Worm (Caenorhabditis elegans) whole organism, L1 larva: ENCODE results near the gene C03C10.7.

ENCODE experiments used
- C16A3.4 ChIP-seq: fragments of 150-350 bp; optimal IDR thresholded peaks from 2 replicates; lab custom pipeline; 2014; ENCODE audit warnings: missing biosample characterization, missing genetic modification characterization
- F16B12.6 ChIP-seq: fragments of 150-350 bp; optimal IDR thresholded peaks from 2 replicates; lab custom pipeline; 2014; ENCODE audit warnings: missing biosample characterization, missing genetic modification characterization
- Y116A8C.19 ChIP-seq: sonication (generic microtip); optimal IDR thresholded peaks from 2 replicates; lab custom pipeline; 2016; ENCODE audit warnings: missing compliant biosample characterization, missing genetic modification characterization, borderline replicate concordance
- ama-1 ChIP-seq: fragments of 150-350 bp; optimal IDR thresholded peaks from 2 replicates; lab custom pipeline; 2014
- blmp-1 ChIP-seq: fragments of 150-350 bp; optimal IDR thresholded peaks from 2 replicates; lab custom pipeline; 2014; ENCODE audit warnings: missing biosample characterization, missing genetic modification characterization
- ceh-63 ChIP-seq: fragments of 200-800 bp; sonication (Bioruptor generic); optimal IDR thresholded peaks from 2 replicates; lab custom pipeline; 2018; ENCODE audit warnings: mild to moderate bottlenecking, missing genetic modification characterization, missing compliant biosample characterization
- ceh-82 ChIP-seq, 3 experiments: fragments of 150-350 bp in 1 of 3; sonication (generic microtip) in 2 of 3; optimal IDR thresholded peaks; 2 replicates each; lab custom pipeline; 2014 to 2017; ENCODE audit warnings: missing biosample characterization in 3 of 3, missing genetic modification characterization in 3 of 3
- ceh-88 ChIP-seq: fragments of 200-800 bp; sonication (Bioruptor generic); IDR thresholded peaks from 2 replicates; pipeline ENCODE4 v1.3.6; 2022; ENCODE audit warnings: missing genetic modification characterization, missing compliant biosample characterization
- ceh-90 ChIP-seq: sonication (generic microtip); optimal IDR thresholded peaks from 2 replicates; lab custom pipeline; 2016; ENCODE audit warnings: missing genetic modification characterization, missing compliant biosample characterization
- ces-1 ChIP-seq: fragments of 150-350 bp; optimal IDR thresholded peaks from 2 replicates; lab custom pipeline; 2014; ENCODE audit warnings: missing biosample characterization, missing genetic modification reagents, missing genetic modification characterization
- dpl-1 ChIP-seq, 3 experiments: fragments of 150-350 bp in 2 of 3; sonication (generic microtip) in 1 of 3; optimal IDR thresholded peaks; 2 replicates each; lab custom pipeline; 2014 to 2017; ENCODE audit warnings: missing biosample characterization in 3 of 3, missing genetic modification characterization in 3 of 3, missing genetic modification reagents in 3 of 3
- dsc-1 ChIP-seq: sonication (generic microtip); optimal IDR thresholded peaks from 2 replicates; lab custom pipeline; 2016; ENCODE audit warnings: mild to moderate bottlenecking, missing genetic modification characterization, missing compliant biosample characterization
- efl-1 ChIP-seq, 4 experiments: fragments of 150-350 bp; optimal IDR thresholded peaks in 3 of 4; peaks in 1 of 4; 1 replicate in 1 of 4; 2 replicates in 3 of 4; lab custom pipeline; 2014; ENCODE audit warnings: missing biosample characterization in 2 of 4, missing genetic modification characterization in 2 of 4, missing genetic modification reagents in 2 of 4
- egl-27 ChIP-seq, 2 experiments: fragments of 150-350 bp in 1 of 2; sonication (generic microtip); optimal IDR thresholded peaks; 3 replicates each; lab custom pipeline; 2017 to 2018; ENCODE audit warnings: missing biosample characterization in 2 of 2, missing genetic modification characterization in 2 of 2, missing genetic modification reagents in 2 of 2
- elt-3 ChIP-seq, 6 experiments: fragments of 150-350 bp in 1 of 6; sonication (generic microtip); optimal IDR thresholded peaks; 2 replicates each; lab custom pipeline; 2017 to 2018; ENCODE audit warnings: missing biosample characterization in 6 of 6, missing genetic modification characterization in 6 of 6, inconsistent platforms in 1 of 6
- grh-1 ChIP-seq: fragments of 200-800 bp; sonication (Bioruptor generic); IDR thresholded peaks from 2 replicates; pipeline ENCODE4 v1.3.6; 2022; ENCODE audit warnings: missing genetic modification reagents, missing genetic modification characterization, missing compliant biosample characterization
- hpl-2 ChIP-seq: fragments of 150-350 bp; optimal IDR thresholded peaks from 2 replicates; lab custom pipeline; 2014; ENCODE audit warnings: missing biosample characterization, missing genetic modification reagents, missing genetic modification characterization
- lin-13 ChIP-seq: fragments of 150-350 bp; optimal IDR thresholded peaks from 2 replicates; lab custom pipeline; 2014; ENCODE audit warnings: missing biosample characterization, missing genetic modification reagents, missing genetic modification characterization
- lin-14 ChIP-seq: fragments of 200-800 bp; sonication (Bioruptor generic); optimal IDR thresholded peaks from 2 replicates; lab custom pipeline; 2018; ENCODE audit warnings: mild to moderate bottlenecking, missing genetic modification characterization, moderate library complexity, missing compliant biosample characterization
- lin-15B ChIP-seq: fragments of 150-350 bp; sonication (generic microtip); optimal IDR thresholded peaks from 3 replicates; lab custom pipeline; 2014; ENCODE audit warnings: missing biosample characterization, missing genetic modification characterization
- lin-39 ChIP-seq: fragments of 150-350 bp; optimal IDR thresholded peaks from 2 replicates; lab custom pipeline; 2014; ENCODE audit warnings: missing biosample characterization, missing genetic modification reagents, missing genetic modification characterization
- mef-2 ChIP-seq: fragments of 150-350 bp; optimal IDR thresholded peaks from 2 replicates; lab custom pipeline; 2014; ENCODE audit warnings: missing biosample characterization, missing genetic modification characterization
- nhr-19 ChIP-seq: fragments of 200-800 bp; sonication (Bioruptor generic); conservative IDR thresholded peaks from 2 replicates; pipeline ENCODE4 v1.3.6; 2022; ENCODE audit warnings: missing genetic modification characterization, missing compliant biosample characterization
- nhr-20 ChIP-seq: sonication (generic microtip); optimal IDR thresholded peaks from 2 replicates; lab custom pipeline; 2016; ENCODE audit warnings: mild to moderate bottlenecking, missing genetic modification characterization, missing compliant biosample characterization
- nhr-47 ChIP-seq: sonication (generic microtip); optimal IDR thresholded peaks from 2 replicates; lab custom pipeline; 2016; ENCODE audit warnings: mild to moderate bottlenecking, missing genetic modification characterization, moderate library complexity, missing compliant biosample characterization
- nhr-71 ChIP-seq: sonication (generic microtip); optimal IDR thresholded peaks from 2 replicates; lab custom pipeline; 2016; ENCODE audit warnings: mild to moderate bottlenecking, missing genetic modification characterization, moderate library complexity, missing compliant biosample characterization
- nhr-77 ChIP-seq: fragments of 150-350 bp; optimal IDR thresholded peaks from 2 replicates; lab custom pipeline; 2014; ENCODE audit warnings: missing biosample characterization, missing genetic modification characterization
- nhr-84 ChIP-seq: sonication (generic microtip); optimal IDR thresholded peaks from 2 replicates; lab custom pipeline; 2017; ENCODE audit warnings: missing biosample characterization, missing genetic modification characterization
- nhr-85 ChIP-seq: sonication (generic microtip); peaks from one replicate; lab custom pipeline; 2016; ENCODE audit warnings: missing genetic modification characterization, inconsistent platforms, missing compliant biosample characterization
- pax-3 ChIP-seq: fragments of 200-800 bp; sonication (Bioruptor generic); optimal IDR thresholded peaks from 2 replicates; lab custom pipeline; 2018; ENCODE audit warnings: mild to moderate bottlenecking, missing genetic modification characterization, moderate library complexity, missing compliant biosample characterization
- pqm-1 ChIP-seq: sonication (generic microtip); optimal IDR thresholded peaks from 3 replicates; lab custom pipeline; 2017; ENCODE audit warnings: missing biosample characterization, missing genetic modification characterization
- skn-1 ChIP-seq: fragments of 150-350 bp; optimal IDR thresholded peaks from 2 replicates; lab custom pipeline; 2014; ENCODE audit warnings: missing biosample characterization, missing genetic modification characterization
- snu-23 ChIP-seq: sonication (generic microtip); optimal IDR thresholded peaks from 2 replicates; lab custom pipeline; 2016; ENCODE audit warnings: missing genetic modification characterization, missing compliant biosample characterization
- swsn-7 ChIP-seq: sonication (generic microtip); optimal IDR thresholded peaks from 2 replicates; lab custom pipeline; 2016; ENCODE audit warnings: missing genetic modification characterization, missing compliant biosample characterization
- unc-130 ChIP-seq: fragments of 150-350 bp; optimal IDR thresholded peaks from 2 replicates; lab custom pipeline; 2017; ENCODE audit warnings: missing biosample characterization, missing genetic modification characterization, inconsistent platforms
- unc-86 ChIP-seq: sonication (generic microtip); optimal IDR thresholded peaks from 2 replicates; lab custom pipeline; 2016; ENCODE audit warnings: missing genetic modification characterization, missing compliant biosample characterization
- vab-15 ChIP-seq: sonication (generic microtip); optimal IDR thresholded peaks from 2 replicates; lab custom pipeline; 2017; ENCODE audit warnings: missing genotype, mild to moderate bottlenecking, missing genetic modification characterization, missing compliant biosample characterization
- xbp-1 ChIP-seq: sonication (generic microtip); optimal IDR thresholded peaks from 2 replicates; lab custom pipeline; 2016; ENCODE audit warnings: missing genetic modification characterization, missing compliant biosample characterization
- zag-1 ChIP-seq: fragments of 150-350 bp; optimal IDR thresholded peaks from 2 replicates; lab custom pipeline; 2014; ENCODE audit warnings: missing biosample characterization, missing genetic modification characterization

Gene C03C10.7

ce11 chrIII:4101016-4101415, 5.2 kb downstream of the C03C10.7 start:
- TF ChIP-seq hpl-2 (GFP tag; lab: Kevin White, UChicago) (no peak), Y116A8C.19 (no peak), nhr-71 (peak; percentile 0), dpl-1 (GFP tag; optimal IDR thresholded peaks at IDR 0.05; lab: Kevin White, UChicago) (peak in 1 of 3 experiments; percentile 1), lin-14 (peak; percentile 42), nhr-85 (tag; lab: Kevin White, UChicago) (peak; percentile 77), efl-1 (optimal IDR thresholded peaks at IDR 0.05; lab: Kevin White, UChicago) (no peak), efl-1 (GFP tag; optimal IDR thresholded peaks at IDR 0.05 in 1 of 2; lab: Kevin White, UChicago) (peak in 1 of 2 experiments; percentile 85), ceh-90 (tag; lab: Kevin White, UChicago) (no peak), blmp-1 (tag; lab: Kevin White, UChicago) (peak; percentile 72), unc-86 (tag; lab: Kevin White, UChicago) (peak; percentile 30)

- TF ChIP-seq lin-39 (tag; lab: Kevin White, UChicago) (no peak), efl-1 (optimal IDR thresholded peaks at IDR 0.05; lab: Kevin White, UChicago) (no peak), efl-1 (GFP tag; optimal IDR thresholded peaks at IDR 0.05 in 1 of 2; lab: Kevin White, UChicago) (peak in 1 of 2 experiments; percentile 79)
These were observed 6.2 kb downstream of the C03C10.7 start for ce11 chrIII:4102039-4102438.

- TF ChIP-seq ceh-82 (tag; optimal IDR thresholded peaks at IDR 0.05; lab: Kevin White, UChicago) (no peak), unc-130 (tag; lab: Kevin White, UChicago) (no peak), xbp-1 (tag; lab: Kevin White, UChicago) (no peak), lin-13 (GFP tag; lab: Kevin White, UChicago) (no peak), dsc-1 (tag; lab: Kevin White, UChicago) (no peak), mef-2 (tag; lab: Kevin White, UChicago) (no peak), pax-3 (tag; lab: Kevin White, UChicago) (no peak), nhr-19 (no peak), swsn-7 (tag; lab: Kevin White, UChicago) (no peak), pqm-1 (tag; lab: Kevin White, UChicago) (no peak), nhr-77 (tag; lab: Kevin White, UChicago) (no peak), ceh-88 (GFP tag; lab: Robert Waterston, UW) (no peak), ama-1 (lab: Kevin White, UChicago) (no peak), zag-1 (tag; lab: Kevin White, UChicago) (no peak), egl-27 (tag; optimal IDR thresholded peaks at IDR 0.05; lab: Kevin White, UChicago) (no peak), lin-15B (tag; lab: Kevin White, UChicago) (no peak), unc-86 (tag; lab: Kevin White, UChicago) (no peak), nhr-47 (no peak)
These were observed 7.3 kb downstream of the C03C10.7 start for ce11 chrIII:4103171-4103570.

- TF ChIP-seq dsc-1 (tag; lab: Kevin White, UChicago) (no peak), nhr-19 (no peak), grh-1 (GFP tag; lab: Robert Waterston, UW) (no peak), blmp-1 (tag; lab: Kevin White, UChicago) (no peak), ces-1 (no peak), xbp-1 (tag; lab: Kevin White, UChicago) (no peak), F16B12.6 (no peak), snu-23 (no peak), ceh-82 (tag; optimal IDR thresholded peaks at IDR 0.05; lab: Kevin White, UChicago) (no peak), nhr-20 (tag; lab: Kevin White, UChicago) (no peak), vab-15 (tag; lab: Kevin White, UChicago) (no peak), Y116A8C.19 (no peak), C16A3.4 (tag; lab: Kevin White, UChicago) (no peak), nhr-71 (no peak), skn-1 (tag; lab: Kevin White, UChicago) (no peak), nhr-84 (tag; lab: Kevin White, UChicago) (no peak), ceh-63 (GFP tag; lab: Kevin White, UChicago) (no peak), elt-3 (tag; optimal IDR thresholded peaks at IDR 0.05; lab: Kevin White, UChicago) (no peak)
These were observed 10.8 kb downstream of the C03C10.7 start for ce11 chrIII:4106611-4107010.
